Worm (Caenorhabditis elegans) whole organism, late embryonic: ENCODE measurements around the gene C42C1.8.
A peak's percentile ranks its signal among the peaks of the same experiment; 100 is the strongest.

Experiments
- C08G9.2 ChIP-seq: sonication (generic microtip); optimal IDR thresholded peaks from 2 replicates; lab custom pipeline; 2016; ENCODE audit warnings: mild to moderate bottlenecking, missing genetic modification characterization, moderate library complexity, missing compliant biosample characterization
- F13H6.1 ChIP-seq: sonication (generic microtip); optimal IDR thresholded peaks from 2 replicates; lab custom pipeline; 2016; ENCODE audit warnings: missing genetic modification characterization, missing compliant biosample characterization
- T23F11.4 ChIP-seq: fragments of 200-800 bp; sonication (Bioruptor generic); optimal IDR thresholded peaks from 2 replicates; lab custom pipeline; 2018; ENCODE audit warnings: mild to moderate bottlenecking, missing genetic modification characterization, missing compliant biosample characterization
- Y22D7AL.16 ChIP-seq: sonication (generic microtip); optimal IDR thresholded peaks from 2 replicates; lab custom pipeline; 2016; ENCODE audit warnings: missing genetic modification characterization, missing compliant biosample characterization
- ahr-1 ChIP-seq: sonication (generic microtip); optimal IDR thresholded peaks from 2 replicates; lab custom pipeline; 2016; ENCODE audit warnings: missing genetic modification characterization, missing compliant biosample characterization
- ama-1 ChIP-seq: fragments of 150-350 bp; optimal IDR thresholded peaks from 2 replicates; lab custom pipeline; 2014
- ceh-14 ChIP-seq: sonication (generic microtip); optimal IDR thresholded peaks from 2 replicates; lab custom pipeline; 2016; ENCODE audit warnings: missing genotype, missing genetic modification characterization, missing compliant biosample characterization
- ceh-18 ChIP-seq: sonication (generic microtip); optimal IDR thresholded peaks from 2 replicates; lab custom pipeline; 2016; ENCODE audit warnings: missing genetic modification characterization, missing compliant biosample characterization
- ceh-19 ChIP-seq: fragments of 200-800 bp; sonication (Bioruptor generic); optimal IDR thresholded peaks from 2 replicates; lab custom pipeline; 2018; ENCODE audit warnings: mild to moderate bottlenecking, missing genetic modification characterization, missing compliant biosample characterization
- ceh-22 ChIP-seq: sonication (generic microtip); optimal IDR thresholded peaks from 2 replicates; lab custom pipeline; 2017; ENCODE audit warnings: missing biosample characterization, missing genetic modification characterization
- ceh-24 ChIP-seq: sonication (generic microtip); optimal IDR thresholded peaks from 2 replicates; lab custom pipeline; 2016; ENCODE audit warnings: mild to moderate bottlenecking, missing genetic modification characterization, missing compliant biosample characterization
- ceh-30 ChIP-seq: fragments of 150-350 bp; optimal IDR thresholded peaks from 2 replicates; lab custom pipeline; 2014; ENCODE audit warnings: missing biosample characterization, missing genetic modification characterization
- ceh-34 ChIP-seq: sonication (generic microtip); optimal IDR thresholded peaks from 2 replicates; lab custom pipeline; 2016; ENCODE audit warnings: mild to moderate bottlenecking, missing genetic modification characterization, missing compliant biosample characterization
- ceh-48 ChIP-seq: sonication (generic microtip); optimal IDR thresholded peaks from 2 replicates; lab custom pipeline; 2016; ENCODE audit warnings: missing genetic modification characterization, inconsistent platforms, missing compliant biosample characterization
- ceh-9 ChIP-seq: sonication (generic microtip); optimal IDR thresholded peaks from 2 replicates; lab custom pipeline; 2016; ENCODE audit warnings: mild to moderate bottlenecking, missing genetic modification characterization, inconsistent platforms, missing compliant biosample characterization
- che-1 ChIP-seq: sonication (generic microtip); optimal IDR thresholded peaks from 2 replicates; lab custom pipeline; 2016; ENCODE audit warnings: mild to moderate bottlenecking, missing genetic modification characterization, missing compliant biosample characterization
- elt-2 ChIP-seq: sonication (generic microtip); optimal IDR thresholded peaks from 2 replicates; lab custom pipeline; 2016; ENCODE audit warnings: missing genetic modification reagents, missing genetic modification characterization, missing compliant biosample characterization
- fkh-6 ChIP-seq: sonication (generic microtip); optimal IDR thresholded peaks from 2 replicates; lab custom pipeline; 2016; ENCODE audit warnings: missing genetic modification characterization, missing compliant biosample characterization
- hlh-8 ChIP-seq: sonication (generic microtip); optimal IDR thresholded peaks from 2 replicates; lab custom pipeline; 2016; ENCODE audit warnings: missing genotype, missing genetic modification characterization, missing compliant biosample characterization
- lim-6 ChIP-seq: sonication (generic microtip); optimal IDR thresholded peaks from 2 replicates; lab custom pipeline; 2016; ENCODE audit warnings: missing genetic modification characterization, missing compliant biosample characterization
- madf-2 ChIP-seq: sonication (generic microtip); optimal IDR thresholded peaks from 2 replicates; lab custom pipeline; 2017; ENCODE audit warnings: missing genetic modification characterization, missing compliant biosample characterization
- mec-3 ChIP-seq: sonication (generic microtip); optimal IDR thresholded peaks from 2 replicates; lab custom pipeline; 2016; ENCODE audit warnings: borderline replicate concordance, missing genetic modification characterization, missing compliant biosample characterization
- nfya-1 ChIP-seq: sonication (generic microtip); optimal IDR thresholded peaks from 2 replicates; lab custom pipeline; 2017; ENCODE audit warnings: missing genetic modification characterization, mild to moderate bottlenecking, missing compliant biosample characterization, antibody characterized with exemption, moderate library complexity
- nhr-232 ChIP-seq: sonication (generic microtip); optimal IDR thresholded peaks from 2 replicates; lab custom pipeline; 2016; ENCODE audit warnings: missing genetic modification characterization, missing compliant biosample characterization
- npax-4 ChIP-seq: sonication (generic microtip); optimal IDR thresholded peaks from 2 replicates; lab custom pipeline; 2016; ENCODE audit warnings: missing genetic modification characterization, missing compliant biosample characterization
- odd-2 ChIP-seq: sonication (generic microtip); optimal IDR thresholded peaks from 2 replicates; lab custom pipeline; 2017; ENCODE audit warnings: antibody characterized with exemption, mild to moderate bottlenecking, missing genetic modification characterization, missing compliant biosample characterization
- pat-9 ChIP-seq: fragments of 200-800 bp; sonication (Bioruptor generic); optimal IDR thresholded peaks from 2 replicates; lab custom pipeline; 2018; ENCODE audit warnings: mild to moderate bottlenecking, missing genetic modification characterization, moderate library complexity, missing compliant biosample characterization
- pax-1 ChIP-seq: fragments of 150-350 bp; optimal IDR thresholded peaks from 2 replicates; lab custom pipeline; 2014; ENCODE audit warnings: missing biosample characterization, missing genetic modification characterization
- pqm-1 ChIP-seq: sonication (generic microtip); optimal IDR thresholded peaks from 2 replicates; lab custom pipeline; 2016; ENCODE audit warnings: missing genetic modification characterization, missing compliant biosample characterization
- ref-2 ChIP-seq: sonication (generic microtip); optimal IDR thresholded peaks from 2 replicates; lab custom pipeline; 2016; ENCODE audit warnings: missing genetic modification characterization, missing compliant biosample characterization
- rnt-1 ChIP-seq: sonication (generic microtip); optimal IDR thresholded peaks from 2 replicates; lab custom pipeline; 2016; ENCODE audit warnings: missing genetic modification characterization, missing compliant biosample characterization
- sox-2 ChIP-seq: fragments of 200-800 bp; sonication (Bioruptor generic); IDR thresholded peaks from 2 replicates; pipeline ENCODE4 v1.3.6; 2022; ENCODE audit warnings: missing genetic modification reagents, missing genetic modification characterization, missing compliant biosample characterization
- sox-4 ChIP-seq: sonication (generic microtip); optimal IDR thresholded peaks from 2 replicates; lab custom pipeline; 2017; ENCODE audit warnings: mild to moderate bottlenecking, missing genetic modification characterization, inconsistent platforms, missing compliant biosample characterization
- tbx-2 ChIP-seq: sonication (generic microtip); optimal IDR thresholded peaks from 2 replicates; lab custom pipeline; 2016; ENCODE audit warnings: missing genetic modification characterization, missing compliant biosample characterization
- tbx-7 ChIP-seq: sonication (generic microtip); optimal IDR thresholded peaks from 2 replicates; lab custom pipeline; 2016; ENCODE audit warnings: missing genotype, missing genetic modification characterization, missing compliant biosample characterization
- unc-3 ChIP-seq, 2 experiments: fragments of 200-800 bp in 1 of 2; sonication (Bioruptor generic) in 1 of 2; sonication (generic microtip) in 1 of 2; conservative IDR thresholded peaks in 1 of 2; optimal IDR thresholded peaks in 1 of 2; 2 replicates each; pipeline versions ENCODE4 v1.3.6 to Lab custom; 2016 to 2022; ENCODE audit warnings: missing compliant biosample characterization in 2 of 2, missing genetic modification characterization in 2 of 2, missing genetic modification reagents in 1 of 2
- unc-86 ChIP-seq: sonication (generic microtip); optimal IDR thresholded peaks from 2 replicates; lab custom pipeline; 2016; ENCODE audit warnings: missing genetic modification characterization, missing compliant biosample characterization
- ztf-16 ChIP-seq: sonication (generic microtip); optimal IDR thresholded peaks from 2 replicates; lab custom pipeline; 2017; ENCODE audit warnings: missing genetic modification characterization, missing compliant biosample characterization

The C42C1.8 gene

ce11 chrIV:12335248-12335647, 44.4 kb downstream of the C42C1.8 start:
- TF ChIP-seq ceh-9 = no peak
- no peak for TF ChIP-seq ceh-48
- TF ChIP-seq pqm-1 (tag; lab: Kevin White, UChicago) = no peak
- no peak for TF ChIP-seq pax-1 (tag; lab: Kevin White, UChicago)
- peak; percentile 36 for TF ChIP-seq ceh-18 (tag; lab: Kevin White, UChicago)
- no peak for TF ChIP-seq sox-2 (GFP tag; lab: Robert Waterston, UW)
- no peak for TF ChIP-seq Y22D7AL.16 (tag; lab: Kevin White, UChicago)
- TF ChIP-seq tbx-7 (tag; lab: Kevin White, UChicago) = no peak
- no peak for TF ChIP-seq nhr-232 (tag; lab: Kevin White, UChicago)
- TF ChIP-seq npax-4 (tag; lab: Kevin White, UChicago) = no peak
- no peak for TF ChIP-seq ahr-1 (tag; lab: Kevin White, UChicago)
- TF ChIP-seq ceh-34 (tag; lab: Kevin White, UChicago) = no peak
- TF ChIP-seq mec-3 (tag; lab: Kevin White, UChicago) = no peak
- TF ChIP-seq nfya-1 (tag; lab: Kevin White, UChicago) = peak; percentile 30
- no peak for TF ChIP-seq F13H6.1
- no peak for TF ChIP-seq ceh-22 (tag; lab: Kevin White, UChicago)
- no peak for TF ChIP-seq T23F11.4
- TF ChIP-seq rnt-1 (tag; lab: Kevin White, UChicago) = peak; percentile 30
- TF ChIP-seq sox-4 (tag; lab: Kevin White, UChicago) = no peak
- TF ChIP-seq tbx-2 = peak; percentile 21
- TF ChIP-seq che-1 = no peak
- TF ChIP-seq ceh-24 (tag; lab: Kevin White, UChicago) = no peak
- TF ChIP-seq, all 69 proteins: peak for 4

- TF ChIP-seq tbx-2 = no peak
- TF ChIP-seq F13H6.1 = no peak
- no peak for TF ChIP-seq Y22D7AL.16 (tag; lab: Kevin White, UChicago)
- no peak for TF ChIP-seq lim-6 (tag; lab: Kevin White, UChicago)
- no peak for TF ChIP-seq npax-4 (tag; lab: Kevin White, UChicago)
- no peak for TF ChIP-seq madf-2 (tag; lab: Kevin White, UChicago)
- TF ChIP-seq hlh-8 (tag; lab: Kevin White, UChicago) = no peak
- no peak for TF ChIP-seq ama-1
- no peak for TF ChIP-seq unc-3 (GFP tag; conservative IDR thresholded peaks at IDR 0.05; lab: Robert Waterston, UW)
- TF ChIP-seq unc-3 (tag; optimal IDR thresholded peaks at IDR 0.05; lab: Kevin White, UChicago) = no peak
- no peak for TF ChIP-seq pat-9
- no peak for TF ChIP-seq ztf-16
- TF ChIP-seq pax-1 (tag; lab: Kevin White, UChicago) = no peak
- TF ChIP-seq ceh-14 = no peak
- no peak for TF ChIP-seq nfya-1 (tag; lab: Kevin White, UChicago)
- TF ChIP-seq ceh-24 (tag; lab: Kevin White, UChicago) = no peak
- TF ChIP-seq C08G9.2 (tag; lab: Kevin White, UChicago) = no peak
- no peak for TF ChIP-seq ref-2 (tag; lab: Kevin White, UChicago)
- TF ChIP-seq tbx-7 (tag; lab: Kevin White, UChicago) = no peak
- no peak for TF ChIP-seq odd-2 (tag; lab: Kevin White, UChicago)
These were observed 45.0 kb downstream of the C42C1.8 start, which contains the start of gene F19B6.1 for ce11 chrIV:12335798-12336197. F19B6.1 (minus strand) TSS chrIV:12336075.

- TF ChIP-seq ceh-30 (tag; lab: Kevin White, UChicago) = no peak
- TF ChIP-seq F13H6.1 = no peak
- no peak for TF ChIP-seq unc-86
- no peak for TF ChIP-seq tbx-2
- TF ChIP-seq fkh-6 (tag; lab: Kevin White, UChicago) = no peak
- no peak for TF ChIP-seq che-1
- TF ChIP-seq nfya-1 (tag; lab: Kevin White, UChicago) = no peak
- TF ChIP-seq ceh-19 (GFP tag; lab: Kevin White, UChicago) = no peak
- TF ChIP-seq ref-2 (tag; lab: Kevin White, UChicago) = no peak
- no peak for TF ChIP-seq elt-2 (tag; lab: Kevin White, UChicago)
- TF ChIP-seq lim-6 (tag; lab: Kevin White, UChicago) = no peak
These were observed 46.2 kb downstream of the C42C1.8 start, which contains the start of the genes F19B6.10 and wht-5 for ce11 chrIV:12336893-12337627. F19B6.10 (plus strand) TSS chrIV:12337193. wht-5 (plus strand) TSS chrIV:12337577.
